Fruit fly (Drosophila melanogaster) whole organism, embryonic: Measurements from ENCODE around the gene Syx1A.

Experiments
- Abd-B ChIP-seq: fragments of 200-800 bp; sonication (Bioruptor generic); optimal IDR thresholded peaks from 2 replicates; lab custom pipeline; 2018; ENCODE audit warnings: missing biosample characterization, mild to moderate bottlenecking, missing genetic modification characterization, moderate library complexity
- CG10147 ChIP-seq: fragments of 200-800 bp; sonication (Bioruptor generic); optimal IDR thresholded peaks from 2 replicates; lab custom pipeline; 2019; ENCODE audit warnings: missing biosample characterization, mild to moderate bottlenecking, missing genetic modification characterization, moderate library complexity
- CG11695 ChIP-seq: fragments of 200-800 bp; sonication (Bioruptor generic); IDR thresholded peaks from 3 replicates; pipeline ENCODE4 v1.3.6; 2022; ENCODE audit warnings: missing biosample characterization, missing genetic modification characterization
- CG12071 ChIP-seq: fragments of 200-800 bp; sonication (Bioruptor generic); optimal IDR thresholded peaks from 3 replicates; lab custom pipeline; 2018; ENCODE audit warnings: missing biosample characterization, mild to moderate bottlenecking, missing genetic modification characterization
- CG14710 ChIP-seq: fragments of 200-800 bp; sonication (Bioruptor generic); optimal IDR thresholded peaks from 3 replicates; lab custom pipeline; 2019; ENCODE audit warnings: missing biosample characterization, mild to moderate bottlenecking, missing genetic modification characterization, moderate library complexity
- CG1602 ChIP-seq: fragments of 200-800 bp; sonication (Bioruptor generic); optimal IDR thresholded peaks from 3 replicates; lab custom pipeline; 2016; ENCODE audit warnings: missing biosample characterization, missing genetic modification characterization
- CG16813 ChIP-seq: fragments of 200-800 bp; sonication (Bioruptor generic); IDR thresholded peaks from 3 replicates; pipeline ENCODE4 v1.3.6; 2022; ENCODE audit warnings: missing biosample characterization, missing genetic modification characterization; ENCODE audit not compliant: partially characterized antibody
- CG1792 ChIP-seq: fragments of 200-800 bp; sonication (Bioruptor generic); optimal IDR thresholded peaks from 2 replicates; lab custom pipeline; 2016; ENCODE audit warnings: missing biosample characterization, missing genetic modification characterization
- CG18011 ChIP-seq: fragments of 200-800 bp; sonication (Bioruptor generic); optimal IDR thresholded peaks from 2 replicates; lab custom pipeline; 2017; ENCODE audit warnings: missing biosample characterization, missing genetic modification characterization, mild to moderate bottlenecking, moderate library complexity, missing genotype
- CG2116 ChIP-seq: fragments of 200-800 bp; sonication (Bioruptor generic); optimal IDR thresholded peaks from 3 replicates; lab custom pipeline; 2018; ENCODE audit warnings: missing biosample characterization, mild to moderate bottlenecking, missing genetic modification characterization
- CG2120 ChIP-seq: fragments of 200-800 bp; sonication (Bioruptor generic); optimal IDR thresholded peaks from 3 replicates; lab custom pipeline; 2016; ENCODE audit warnings: missing biosample characterization, missing genetic modification characterization
- CG2129 ChIP-seq: fragments of 200-800 bp; sonication (Bioruptor generic); IDR thresholded peaks from 2 replicates; pipeline ENCODE4 v1.3.6; 2022; ENCODE audit warnings: missing biosample characterization, missing genetic modification characterization; ENCODE audit not compliant: partially characterized antibody
- CG3838 ChIP-seq: fragments of 200-800 bp; sonication (Bioruptor generic); optimal IDR thresholded peaks from 3 replicates; lab custom pipeline; 2016; ENCODE audit warnings: missing biosample characterization, missing genetic modification characterization
- CG4328 ChIP-seq: fragments of 200-800 bp; sonication (Bioruptor generic); optimal IDR thresholded peaks from 3 replicates; lab custom pipeline; 2017; ENCODE audit warnings: missing biosample characterization, missing genetic modification reagents, missing genetic modification characterization
- CG7271 ChIP-seq: fragments of 200-800 bp; sonication (Bioruptor generic); optimal IDR thresholded peaks from 2 replicates; lab custom pipeline; 2018; ENCODE audit warnings: missing biosample characterization, mild to moderate bottlenecking, missing genetic modification characterization, moderate library complexity
- CG9727 ChIP-seq: fragments of 200-800 bp; sonication (Bioruptor generic); optimal IDR thresholded peaks from 3 replicates; lab custom pipeline; 2017; ENCODE audit warnings: missing biosample characterization, mild to moderate bottlenecking, missing genetic modification characterization
- CHES-1-like ChIP-seq: fragments of 200-800 bp; sonication (Bioruptor generic); optimal IDR thresholded peaks from 2 replicates; lab custom pipeline; 2016; ENCODE audit warnings: missing biosample characterization, missing genetic modification characterization
- Dip3 ChIP-seq: fragments of 200-800 bp; sonication (Bioruptor generic); optimal IDR thresholded peaks from 3 replicates; lab custom pipeline; 2016; ENCODE audit warnings: missing biosample characterization, missing genetic modification characterization
- Dp ChIP-seq: fragments of 200-800 bp; sonication (Bioruptor generic); optimal IDR thresholded peaks from 2 replicates; lab custom pipeline; 2018; ENCODE audit warnings: missing biosample characterization, mild to moderate bottlenecking, missing genetic modification characterization, moderate library complexity
- E2f1 ChIP-seq: fragments of 200-800 bp; sonication (Bioruptor generic); IDR thresholded peaks from 2 replicates; pipeline ENCODE4 v1.3.6; 2022; ENCODE audit warnings: missing biosample characterization, missing genetic modification characterization
- HmgZ ChIP-seq: fragments of 200-800 bp; sonication (Bioruptor generic); optimal IDR thresholded peaks from 2 replicates; lab custom pipeline; 2018; ENCODE audit warnings: missing biosample characterization, mild to moderate bottlenecking, missing genetic modification characterization
- Hsf ChIP-seq: fragments of 200-800 bp; sonication (Bioruptor generic); optimal IDR thresholded peaks from 3 replicates; lab custom pipeline; 2016; ENCODE audit warnings: missing biosample characterization, missing genetic modification characterization
- Max ChIP-seq: fragments of 200-800 bp; sonication (Bioruptor generic); optimal IDR thresholded peaks from 2 replicates; lab custom pipeline; 2016; ENCODE audit warnings: missing biosample characterization, mild to moderate bottlenecking, missing genetic modification characterization
- Mrtf ChIP-seq: fragments of 200-800 bp; sonication (Bioruptor generic); IDR thresholded peaks from 3 replicates; pipeline ENCODE4 v1.3.6; 2022; ENCODE audit warnings: missing biosample characterization, missing genetic modification characterization
- Neu2 ChIP-seq: fragments of 200-800 bp; sonication (Bioruptor generic); optimal IDR thresholded peaks from 3 replicates; lab custom pipeline; 2016; ENCODE audit warnings: missing biosample characterization, missing genetic modification characterization, borderline replicate concordance
- Nf-YB ChIP-seq: fragments of 200-800 bp; sonication (Bioruptor generic); optimal IDR thresholded peaks from 3 replicates; lab custom pipeline; 2019; ENCODE audit warnings: missing biosample characterization, mild to moderate bottlenecking, missing genetic modification characterization, moderate library complexity
- Nf-YC ChIP-seq: fragments of 200-800 bp; optimal IDR thresholded peaks from 3 replicates; lab custom pipeline; 2019; ENCODE audit warnings: missing biosample characterization, mild to moderate bottlenecking, missing genetic modification characterization, moderate library complexity
- Pdp1 ChIP-seq, 2 experiments: fragments of 200-800 bp; sonication (Bioruptor generic); optimal IDR thresholded peaks; 3 replicates each; lab custom pipeline; 2016; ENCODE audit warnings: missing biosample characterization in 2 of 2, missing genetic modification characterization in 2 of 2, mild to moderate bottlenecking in 1 of 2, moderate library complexity in 1 of 2
- Ssrp ChIP-seq: fragments of 200-800 bp; sonication (Bioruptor generic); optimal IDR thresholded peaks from 2 replicates; lab custom pipeline; 2018; ENCODE audit warnings: missing biosample characterization, mild to moderate bottlenecking, missing genetic modification characterization, moderate library complexity
- Xbp1 ChIP-seq: fragments of 200-800 bp; sonication (Bioruptor generic); optimal IDR thresholded peaks from 3 replicates; lab custom pipeline; 2016; ENCODE audit warnings: missing biosample characterization, mild to moderate bottlenecking, missing genetic modification characterization
- ara ChIP-seq: fragments of 200-800 bp; sonication (Bioruptor generic); IDR thresholded peaks from 2 replicates; pipeline ENCODE4 v1.3.6; 2022; ENCODE audit warnings: missing biosample characterization, missing genetic modification characterization
- ato ChIP-seq: fragments of 200-800 bp; sonication (Bioruptor generic); IDR thresholded peaks from 2 replicates; pipeline ENCODE4 v1.3.6; 2022; ENCODE audit warnings: missing biosample characterization, missing genetic modification characterization; ENCODE audit not compliant: partially characterized antibody
- bsh ChIP-seq, 2 experiments: fragments of 200-800 bp; sonication (Bioruptor generic); optimal IDR thresholded peaks; 2 replicates each; lab custom pipeline; 2017 to 2018; ENCODE audit warnings: mild to moderate bottlenecking in 2 of 2, missing biosample characterization in 2 of 2, missing genetic modification characterization in 2 of 2, moderate library complexity in 1 of 2
- chif ChIP-seq, 2 experiments: fragments of 200-800 bp; sonication (Bioruptor generic); optimal IDR thresholded peaks; 3 replicates each; lab custom pipeline; 2016; ENCODE audit warnings: missing biosample characterization in 2 of 2, missing genetic modification characterization in 2 of 2
- ci ChIP-seq: fragments of 200-800 bp; sonication (Bioruptor generic); IDR thresholded peaks from 3 replicates; pipeline ENCODE4 v1.3.6; 2022; ENCODE audit warnings: missing biosample characterization, missing genetic modification characterization
- dan ChIP-seq: fragments of 200-800 bp; sonication (Bioruptor generic); IDR thresholded peaks from 2 replicates; pipeline ENCODE4 v1.3.6; 2022; ENCODE audit warnings: missing biosample characterization, missing genetic modification characterization
- disco-r ChIP-seq: fragments of 200-800 bp; sonication (Bioruptor generic); optimal IDR thresholded peaks from 2 replicates; lab custom pipeline; 2016; ENCODE audit warnings: missing biosample characterization, missing genetic modification characterization
- gcm ChIP-seq: fragments of 200-800 bp; sonication (Bioruptor generic); optimal IDR thresholded peaks from 2 replicates; lab custom pipeline; 2019; ENCODE audit warnings: missing biosample characterization, mild to moderate bottlenecking, missing genetic modification characterization, moderate library complexity
- gem ChIP-seq: fragments of 200-800 bp; sonication (Bioruptor generic); optimal IDR thresholded peaks from 2 replicates; lab custom pipeline; 2019; ENCODE audit warnings: missing biosample characterization, mild to moderate bottlenecking, missing genetic modification characterization, moderate library complexity
- jumu ChIP-seq: fragments of 200-800 bp; sonication (Bioruptor generic); optimal IDR thresholded peaks from 3 replicates; lab custom pipeline; 2016; ENCODE audit warnings: missing biosample characterization, missing genetic modification characterization
- kni ChIP-seq: fragments of 200-800 bp; sonication (Bioruptor generic); optimal IDR thresholded peaks from 3 replicates; lab custom pipeline; 2017; ENCODE audit warnings: mild to moderate bottlenecking, missing biosample characterization, missing genetic modification reagents, missing genetic modification characterization
- luna ChIP-seq: fragments of 200-800 bp; sonication (Bioruptor generic); optimal IDR thresholded peaks from 2 replicates; lab custom pipeline; 2016; ENCODE audit warnings: missing biosample characterization, missing genetic modification characterization
- mam ChIP-seq: fragments of 200-800 bp; sonication (Bioruptor generic); optimal IDR thresholded peaks from 3 replicates; lab custom pipeline; 2016; ENCODE audit warnings: missing biosample characterization, missing genetic modification characterization
- pita ChIP-seq: fragments of 200-800 bp; sonication (Bioruptor generic); optimal IDR thresholded peaks from 2 replicates; lab custom pipeline; 2017; ENCODE audit warnings: missing biosample characterization, mild to moderate bottlenecking, missing genetic modification characterization
- scrt ChIP-seq: fragments of 200-800 bp; sonication (Bioruptor generic); optimal IDR thresholded peaks from 2 replicates; lab custom pipeline; 2018; ENCODE audit warnings: missing biosample characterization, mild to moderate bottlenecking, missing genetic modification characterization, moderate library complexity
- sens ChIP-seq: fragments of 200-800 bp; sonication (Bioruptor generic); peaks from one replicate; lab custom pipeline; 2016; ENCODE audit warnings: missing biosample characterization, missing genetic modification characterization
- trem ChIP-seq: fragments of 200-800 bp; optimal IDR thresholded peaks from 3 replicates; lab custom pipeline; 2019; ENCODE audit warnings: missing biosample characterization, mild to moderate bottlenecking, missing genetic modification characterization, moderate library complexity
- wdn ChIP-seq: fragments of 200-800 bp; sonication (Bioruptor generic); IDR thresholded peaks from 2 replicates; pipeline ENCODE4 v1.3.6; 2022; ENCODE audit warnings: missing biosample characterization, missing genetic modification characterization
- wek ChIP-seq: fragments of 200-800 bp; sonication (Bioruptor generic); optimal IDR thresholded peaks from 3 replicates; lab custom pipeline; 2018; ENCODE audit warnings: missing biosample characterization, mild to moderate bottlenecking, missing genetic modification characterization, moderate library complexity

Gene Syx1A

dm6 chr3R:24106059-24106631 lies 582 bp upstream of the Syx1A start (continued):
- TF ChIP-seq gem (tag; lab: Kevin White, UChicago) (peak; percentile 51), E2f1 (no peak), trem (tag; lab: Kevin White, UChicago) (no peak), pita (GFP tag; lab: Kevin White, UChicago) (peak; percentile 24), ato (no peak), disco-r (no peak), CG9727 (GFP tag; lab: Kevin White, UChicago) (peak; percentile 32), HmgZ (tag; lab: Kevin White, UChicago) (peak; percentile 72), Xbp1 (GFP tag; lab: Kevin White, UChicago) (peak; percentile 73), Dip3 (GFP tag; lab: Kevin White, UChicago) (peak; percentile 43), sens (GFP tag; lab: Kevin White, UChicago) (peak; percentile 91), CG10147 (GFP tag; lab: Kevin White, UChicago) (peak; percentile 30), CG18011 (GFP tag; lab: Kevin White, UChicago) (peak; percentile 64), ci (GFP tag; lab: Robert Waterston, UW) (no peak), CG2120 (GFP tag; lab: Kevin White, UChicago) (peak; percentile 67), CG1602 (GFP tag; lab: Kevin White, UChicago) (peak; percentile 18), ara (GFP tag; lab: Robert Waterston, UW) (no peak), CG11695 (GFP tag; lab: Robert Waterston, UW) (no peak), scrt (no peak), CG14710 (tag; lab: Kevin White, UChicago) (peak; percentile 17), wdn (GFP tag; lab: Robert Waterston, UW) (no peak), bsh (GFP tag; optimal IDR thresholded peaks at IDR 0.05; lab: Kevin White, UChicago) (peak; percentile 24 to 57), Ssrp (tag; lab: Kevin White, UChicago) (peak; percentile 17), CG16813 (no peak), Dp (GFP tag; lab: Kevin White, UChicago) (peak; percentile 76), CG4328 (GFP tag; lab: Kevin White, UChicago) (peak; percentile 37), CG7271 (tag; lab: Kevin White, UChicago) (no peak), Hsf (GFP tag; lab: Kevin White, UChicago) (peak; percentile 51), Max (GFP tag; lab: Kevin White, UChicago) (peak; percentile 41), jumu (GFP tag; lab: Kevin White, UChicago) (no peak), CG2129 (GFP tag; lab: Robert Waterston, UW) (no peak), Neu2 (GFP tag; lab: Kevin White, UChicago) (no peak), CG1792 (no peak), luna (GFP tag; lab: Kevin White, UChicago) (no peak), CG12071 (GFP tag; lab: Kevin White, UChicago) (peak; percentile 30), Nf-YB (GFP tag; lab: Kevin White, UChicago) (no peak), chif (GFP tag; optimal IDR thresholded peaks at IDR 0.05; lab: Kevin White, UChicago) (peak in 1 of 2 experiments; percentile 9), kni (GFP tag; lab: Kevin White, UChicago) (no peak), dan (GFP tag; lab: Robert Waterston, UW) (no peak), gcm (GFP tag; lab: Kevin White, UChicago) (peak; percentile 51), CHES-1-like (GFP tag; lab: Kevin White, UChicago) (peak; percentile 18), Nf-YC (tag; lab: Kevin White, UChicago) (no peak), Pdp1 (GFP tag; optimal IDR thresholded peaks at IDR 0.05; lab: Kevin White, UChicago) (peak in 1 of 2 experiments; percentile 96), CG2116 (no peak), Mrtf (GFP tag; lab: Robert Waterston, UW) (no peak), CG3838 (GFP tag; lab: Kevin White, UChicago) (peak; percentile 39), mam (GFP tag; lab: Kevin White, UChicago) (peak; percentile 24), Abd-B (GFP tag; lab: Kevin White, UChicago) (peak; percentile 21), wek (peak; percentile 45)
